Worm (Caenorhabditis elegans) whole organism, dauer: Measurements from ENCODE around the gene alh-10.

Experiments
- unc-62 ChIP-seq: sonication (generic microtip); optimal IDR thresholded peaks from 2 replicates; lab custom pipeline; 2017; ENCODE audit warnings: missing biosample characterization, missing genetic modification reagents, missing genetic modification characterization

The alh-10 gene

ce11 chrX:7140682-7141254 lies 2.7 kb downstream of the alh-10 start:
- TF ChIP-seq unc-62: no peak

- TF ChIP-seq unc-62: no peak
Observed at ce11 chrX:7139614-7140013, 3.8 kb downstream of the alh-10 start, which contains the start of gene clec-86. Gene clec-86 (plus strand): TSS chrX:7139875.

DNA sequence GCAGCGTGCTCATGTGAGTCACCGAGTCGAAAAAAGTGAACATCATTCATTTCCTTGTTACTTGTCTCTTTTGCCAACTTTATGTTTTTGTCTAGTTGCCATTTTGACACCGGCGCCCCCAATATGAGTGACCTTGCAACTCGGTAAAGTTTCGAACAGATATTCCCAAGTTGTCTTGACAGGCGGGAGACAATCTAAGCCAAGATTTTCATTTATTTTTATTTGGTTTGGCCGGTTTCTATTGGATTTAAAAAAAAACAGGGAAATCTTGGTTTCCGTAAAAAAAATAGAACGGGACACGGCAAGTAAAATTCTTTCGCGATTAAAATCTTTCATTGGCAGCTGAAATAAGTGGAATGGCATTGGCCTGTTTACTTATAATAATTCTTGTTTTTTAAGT lies 12.2 kb downstream of the alh-10 start:
- TF ChIP-seq unc-62: no peak

DNA sequence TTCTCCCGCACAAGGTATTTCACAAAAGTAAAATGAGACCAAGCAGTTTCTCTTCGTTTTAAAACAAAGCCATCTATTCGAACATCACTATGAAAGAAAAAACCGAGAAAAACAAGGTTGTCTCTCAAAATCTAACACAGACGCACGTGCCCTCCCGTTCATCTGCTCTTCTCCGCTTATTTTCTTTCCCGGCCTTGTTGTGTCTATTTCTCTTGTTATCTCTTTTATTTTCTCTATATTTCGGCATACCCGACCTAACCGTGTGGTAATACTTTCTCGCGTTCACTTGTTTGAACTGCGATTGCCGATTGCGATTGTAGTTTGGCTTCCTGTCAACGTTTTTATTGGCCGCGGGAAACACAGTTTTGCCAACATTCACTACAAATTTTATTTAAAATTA lies 14.0 kb downstream of the alh-10 start:
- TF ChIP-seq unc-62: no peak

DNA sequence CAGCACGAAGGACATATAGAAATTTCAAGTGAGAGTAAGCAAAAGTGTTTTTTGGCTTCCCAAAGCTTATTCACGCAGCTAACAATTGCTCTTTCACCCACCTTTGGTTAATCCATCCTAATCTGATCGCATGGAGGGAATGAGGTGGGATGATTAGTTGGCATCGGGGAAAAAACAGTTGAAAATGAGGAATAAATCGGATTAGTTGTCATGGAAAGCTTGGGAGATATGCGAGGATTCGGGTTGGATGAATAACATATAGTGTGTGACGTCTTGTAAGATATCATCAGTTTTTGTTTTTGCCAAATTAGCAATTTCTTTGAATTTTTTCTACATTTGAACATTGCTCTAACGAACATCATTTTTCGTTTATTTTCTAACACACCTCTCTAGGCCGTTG lies 14.8 kb downstream of the alh-10 start:
- TF ChIP-seq unc-62: no peak

- no peak for TF ChIP-seq unc-62
Observed at ce11 chrX:7126348-7126747, 17.1 kb downstream of the alh-10 start, which contains the start of gene ist-1. Gene ist-1 (plus strand): TSS chrX:7126648.

- no peak for TF ChIP-seq unc-62
Observed at ce11 chrX:7125178-7125577, 18.3 kb downstream of the alh-10 start.

DNA sequence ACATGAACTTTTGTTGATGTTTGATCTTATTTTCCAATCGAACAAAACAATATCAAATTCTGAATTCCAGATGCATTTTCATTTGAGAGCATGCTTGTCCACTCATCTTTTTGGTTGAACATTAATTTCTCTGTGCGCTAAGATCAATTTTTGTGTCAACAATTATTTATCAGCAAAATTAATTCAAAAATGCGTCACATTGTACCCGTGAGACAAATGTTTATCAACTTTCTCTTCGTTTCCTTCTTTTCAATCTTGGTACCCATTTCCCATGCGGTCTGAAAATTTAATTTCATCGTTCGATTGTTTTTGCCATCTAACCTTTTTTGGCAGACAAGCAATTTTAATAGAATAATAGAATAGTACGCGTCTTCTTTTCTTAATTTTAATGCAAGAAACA lies 19.4 kb downstream of the alh-10 start:
- no peak for TF ChIP-seq unc-62

DNA sequence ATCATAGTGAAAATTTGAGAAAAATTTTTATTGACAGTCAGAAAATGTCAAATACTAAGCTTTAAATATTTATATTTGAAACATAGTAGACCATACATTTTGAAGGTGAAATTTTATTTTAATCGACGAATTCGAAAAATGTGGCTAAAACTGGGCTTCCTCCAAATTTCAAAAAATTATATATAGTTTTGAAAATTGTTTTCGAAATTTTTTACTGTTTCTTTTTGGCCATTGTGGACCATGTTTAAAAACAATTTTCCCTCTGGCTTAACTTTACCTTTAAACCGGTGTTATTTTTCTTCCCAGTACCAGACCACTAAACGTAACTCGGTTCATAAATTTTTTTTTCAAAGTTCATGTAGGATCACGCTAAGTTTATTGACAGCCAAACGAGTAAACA lies 20.8 kb downstream of the alh-10 start:
- no peak for TF ChIP-seq unc-62

DNA sequence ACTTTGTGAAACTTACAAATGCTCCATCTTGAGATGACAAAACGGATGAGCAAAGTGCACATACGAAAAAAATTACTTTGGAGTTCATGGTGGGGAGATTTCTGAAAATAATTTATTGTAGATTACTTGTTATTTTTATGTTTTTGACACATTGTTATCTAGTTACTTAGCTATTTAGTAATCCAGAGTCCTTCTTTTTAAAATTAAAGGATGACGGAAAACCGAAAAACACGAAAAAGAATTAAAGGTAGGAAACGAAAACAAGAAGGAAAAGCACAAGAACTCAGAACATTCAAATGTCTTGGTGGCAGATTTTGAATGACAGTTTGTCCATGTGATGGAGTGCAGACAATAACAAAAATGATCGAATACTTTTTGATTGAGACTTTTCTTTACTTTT lies 26.5 kb downstream of the alh-10 start, which contains the start of gene hen-1:
Gene hen-1 (minus strand): TSS at position 101 of the 400 bp plus-strand sequence.
- no peak for TF ChIP-seq unc-62

- TF ChIP-seq unc-62: no peak
Observed at ce11 chrX:7112589-7112988, 30.9 kb downstream of the alh-10 start, which contains the start of gene C36B7.1. Gene C36B7.1 (plus strand): TSS chrX:7112889.

ce11 chrX:7106103-7106502 lies 37.3 kb downstream of the alh-10 start, which contains the start of gene C36B7.2:
Gene C36B7.2 (plus strand): TSS chrX:7106403.
- no peak for TF ChIP-seq unc-62

- no peak for TF ChIP-seq unc-62
Observed at ce11 chrX:7101477-7101876, 42.0 kb downstream of the alh-10 start, which contains the start of gene C36B7.3. Gene C36B7.3 (plus strand): TSS chrX:7101777.

DNA sequence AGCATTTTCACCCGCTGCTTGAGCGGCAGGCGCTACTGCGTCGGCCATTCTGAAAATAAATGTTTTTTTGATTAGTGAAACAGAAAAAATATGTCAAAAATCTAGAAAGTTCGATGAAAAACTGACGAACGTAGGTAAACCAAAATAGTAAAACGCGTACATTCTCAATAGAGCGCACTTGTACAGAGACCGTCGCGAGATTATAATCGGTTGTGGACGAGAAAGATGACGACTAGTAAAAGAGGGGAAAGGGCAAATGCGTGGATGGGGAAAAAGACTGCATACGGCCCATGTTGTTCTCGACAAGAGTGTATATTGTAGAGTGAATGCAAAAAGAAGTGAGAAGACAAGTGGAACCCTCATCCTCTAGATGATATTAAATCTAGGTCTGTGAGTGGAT lies 43.2 kb downstream of the alh-10 start, which contains the start of gene C36B7.6:
Gene C36B7.6 (minus strand): TSS at position 49 of the 400 bp plus-strand sequence.
- no peak for TF ChIP-seq unc-62

DNA sequence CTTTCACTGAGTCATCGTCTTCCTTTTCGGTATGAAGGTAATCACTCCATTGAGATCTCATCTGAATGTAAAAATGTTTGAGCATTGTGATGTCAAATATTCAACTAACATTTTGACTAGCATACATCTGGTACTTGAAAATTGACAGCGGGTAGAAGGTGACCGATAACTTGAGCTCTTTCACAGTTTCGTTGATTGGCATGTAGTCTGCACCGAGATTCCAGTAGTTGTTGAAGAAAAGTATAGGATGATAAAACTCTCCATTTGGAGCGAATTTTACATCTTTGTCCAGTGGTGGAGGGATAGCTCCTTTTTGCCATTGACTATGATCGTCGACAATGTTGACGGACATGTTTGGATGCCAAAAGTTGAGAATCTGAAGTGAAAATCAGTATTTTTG lies 44.4 kb downstream of the alh-10 start:
- TF ChIP-seq unc-62: no peak

ce11 chrX:7096349-7096748 lies 47.1 kb downstream of the alh-10 start, which contains the start of gene C36B7.5:
Gene C36B7.5 (minus strand): TSS chrX:7096449.
- TF ChIP-seq unc-62: no peak
